Worm (Caenorhabditis elegans) whole organism, late embryonic: Measurements from ENCODE around the gene melo-3.
A peak's percentile ranks its signal among the peaks of the same experiment; 100 is the strongest.

ENCODE experiments used
- C38D4.7 ChIP-seq: fragments of 200-800 bp; sonication (Bioruptor generic); optimal IDR thresholded peaks from 2 replicates; lab custom pipeline; 2018; ENCODE audit warnings: mild to moderate bottlenecking, missing genetic modification characterization, moderate library complexity, missing compliant biosample characterization
- F13H6.1 ChIP-seq: sonication (generic microtip); optimal IDR thresholded peaks from 2 replicates; lab custom pipeline; 2016; ENCODE audit warnings: missing genetic modification characterization, missing compliant biosample characterization
- K09A11.1 ChIP-seq: sonication (generic microtip); optimal IDR thresholded peaks from 2 replicates; lab custom pipeline; 2017; ENCODE audit warnings: antibody characterized with exemption, mild to moderate bottlenecking, missing genetic modification characterization, missing compliant biosample characterization; ENCODE audit not compliant: insufficient read depth
- T23F11.4 ChIP-seq: fragments of 200-800 bp; sonication (Bioruptor generic); optimal IDR thresholded peaks from 2 replicates; lab custom pipeline; 2018; ENCODE audit warnings: mild to moderate bottlenecking, missing genetic modification characterization, missing compliant biosample characterization
- Y22D7AL.16 ChIP-seq: sonication (generic microtip); optimal IDR thresholded peaks from 2 replicates; lab custom pipeline; 2016; ENCODE audit warnings: missing genetic modification characterization, missing compliant biosample characterization
- ahr-1 ChIP-seq: sonication (generic microtip); optimal IDR thresholded peaks from 2 replicates; lab custom pipeline; 2016; ENCODE audit warnings: missing genetic modification characterization, missing compliant biosample characterization
- ama-1 ChIP-seq: fragments of 150-350 bp; optimal IDR thresholded peaks from 2 replicates; lab custom pipeline; 2014
- ceh-14 ChIP-seq: sonication (generic microtip); optimal IDR thresholded peaks from 2 replicates; lab custom pipeline; 2016; ENCODE audit warnings: missing genotype, missing genetic modification characterization, missing compliant biosample characterization
- ceh-19 ChIP-seq: fragments of 200-800 bp; sonication (Bioruptor generic); optimal IDR thresholded peaks from 2 replicates; lab custom pipeline; 2018; ENCODE audit warnings: mild to moderate bottlenecking, missing genetic modification characterization, missing compliant biosample characterization
- ceh-2 ChIP-seq: sonication (generic microtip); optimal IDR thresholded peaks from 2 replicates; lab custom pipeline; 2016; ENCODE audit warnings: missing genotype, missing genetic modification characterization, missing compliant biosample characterization
- ceh-22 ChIP-seq: sonication (generic microtip); optimal IDR thresholded peaks from 2 replicates; lab custom pipeline; 2017; ENCODE audit warnings: missing biosample characterization, missing genetic modification characterization
- ceh-24 ChIP-seq: sonication (generic microtip); optimal IDR thresholded peaks from 2 replicates; lab custom pipeline; 2016; ENCODE audit warnings: mild to moderate bottlenecking, missing genetic modification characterization, missing compliant biosample characterization
- ceh-34 ChIP-seq: sonication (generic microtip); optimal IDR thresholded peaks from 2 replicates; lab custom pipeline; 2016; ENCODE audit warnings: mild to moderate bottlenecking, missing genetic modification characterization, missing compliant biosample characterization
- ceh-45 ChIP-seq: fragments of 200-800 bp; sonication (Bioruptor generic); IDR thresholded peaks from 2 replicates; pipeline ENCODE4 v1.3.6; 2022; ENCODE audit warnings: missing genetic modification reagents, missing genetic modification characterization, missing compliant biosample characterization
- ceh-6 ChIP-seq: fragments of 200-800 bp; sonication (Bioruptor generic); optimal IDR thresholded peaks from 2 replicates; lab custom pipeline; 2018; ENCODE audit warnings: mild to moderate bottlenecking, missing genetic modification characterization, missing compliant biosample characterization
- che-1 ChIP-seq: sonication (generic microtip); optimal IDR thresholded peaks from 2 replicates; lab custom pipeline; 2016; ENCODE audit warnings: mild to moderate bottlenecking, missing genetic modification characterization, missing compliant biosample characterization
- dmd-4 ChIP-seq: sonication (generic microtip); optimal IDR thresholded peaks from 2 replicates; lab custom pipeline; 2016; ENCODE audit warnings: borderline replicate concordance, missing genetic modification characterization, missing compliant biosample characterization
- dve-1 ChIP-seq: sonication (generic microtip); optimal IDR thresholded peaks from 2 replicates; lab custom pipeline; 2017; ENCODE audit warnings: antibody characterized with exemption, mild to moderate bottlenecking, missing genetic modification characterization, missing compliant biosample characterization
- elt-2 ChIP-seq: sonication (generic microtip); optimal IDR thresholded peaks from 2 replicates; lab custom pipeline; 2016; ENCODE audit warnings: missing genetic modification reagents, missing genetic modification characterization, missing compliant biosample characterization
- ets-4 ChIP-seq: sonication (generic microtip); optimal IDR thresholded peaks from 2 replicates; lab custom pipeline; 2016; ENCODE audit warnings: missing genetic modification characterization, missing compliant biosample characterization
- fax-1 ChIP-seq: sonication (generic microtip); optimal IDR thresholded peaks from 2 replicates; lab custom pipeline; 2016; ENCODE audit warnings: missing genotype, missing genetic modification characterization, missing compliant biosample characterization
- fkh-10 ChIP-seq: fragments of 150-350 bp; optimal IDR thresholded peaks from 2 replicates; lab custom pipeline; 2014; ENCODE audit warnings: missing biosample characterization, missing genetic modification reagents, missing genetic modification characterization
- fkh-6 ChIP-seq: sonication (generic microtip); optimal IDR thresholded peaks from 2 replicates; lab custom pipeline; 2016; ENCODE audit warnings: missing genetic modification characterization, missing compliant biosample characterization
- gmeb-2 ChIP-seq: sonication (generic microtip); optimal IDR thresholded peaks from 2 replicates; lab custom pipeline; 2016; ENCODE audit warnings: missing genetic modification characterization, inconsistent platforms, missing compliant biosample characterization
- hlh-15 ChIP-seq: sonication (generic microtip); optimal IDR thresholded peaks from 2 replicates; lab custom pipeline; 2016; ENCODE audit warnings: missing genetic modification characterization, missing compliant biosample characterization
- hlh-30 ChIP-seq: sonication (generic microtip); optimal IDR thresholded peaks from 2 replicates; lab custom pipeline; 2017; ENCODE audit warnings: antibody characterized with exemption, missing genetic modification characterization, missing compliant biosample characterization; ENCODE audit not compliant: insufficient read depth
- hlh-8 ChIP-seq: sonication (generic microtip); optimal IDR thresholded peaks from 2 replicates; lab custom pipeline; 2016; ENCODE audit warnings: missing genotype, missing genetic modification characterization, missing compliant biosample characterization
- lim-6 ChIP-seq: sonication (generic microtip); optimal IDR thresholded peaks from 2 replicates; lab custom pipeline; 2016; ENCODE audit warnings: missing genetic modification characterization, missing compliant biosample characterization
- mec-3 ChIP-seq: sonication (generic microtip); optimal IDR thresholded peaks from 2 replicates; lab custom pipeline; 2016; ENCODE audit warnings: borderline replicate concordance, missing genetic modification characterization, missing compliant biosample characterization
- odd-2 ChIP-seq: sonication (generic microtip); optimal IDR thresholded peaks from 2 replicates; lab custom pipeline; 2017; ENCODE audit warnings: antibody characterized with exemption, mild to moderate bottlenecking, missing genetic modification characterization, missing compliant biosample characterization
- pax-1 ChIP-seq: fragments of 150-350 bp; optimal IDR thresholded peaks from 2 replicates; lab custom pipeline; 2014; ENCODE audit warnings: missing biosample characterization, missing genetic modification characterization
- tbx-2 ChIP-seq: sonication (generic microtip); optimal IDR thresholded peaks from 2 replicates; lab custom pipeline; 2016; ENCODE audit warnings: missing genetic modification characterization, missing compliant biosample characterization
- tbx-7 ChIP-seq: sonication (generic microtip); optimal IDR thresholded peaks from 2 replicates; lab custom pipeline; 2016; ENCODE audit warnings: missing genotype, missing genetic modification characterization, missing compliant biosample characterization
- ttx-3 ChIP-seq: sonication (generic microtip); optimal IDR thresholded peaks from 2 replicates; lab custom pipeline; 2016; ENCODE audit warnings: missing genetic modification reagents, missing genetic modification characterization, missing compliant biosample characterization
- unc-42 ChIP-seq: sonication (generic microtip); optimal IDR thresholded peaks from 2 replicates; lab custom pipeline; 2016; ENCODE audit warnings: missing genotype, missing genetic modification characterization, missing compliant biosample characterization
- unc-55 ChIP-seq: sonication (generic microtip); optimal IDR thresholded peaks from 2 replicates; lab custom pipeline; 2017; ENCODE audit warnings: missing biosample characterization, missing genetic modification reagents, missing genetic modification characterization
- unc-86 ChIP-seq: sonication (generic microtip); optimal IDR thresholded peaks from 2 replicates; lab custom pipeline; 2016; ENCODE audit warnings: missing genetic modification characterization, missing compliant biosample characterization
- zip-5 ChIP-seq: sonication (generic microtip); optimal IDR thresholded peaks from 2 replicates; lab custom pipeline; 2016; ENCODE audit warnings: missing genetic modification characterization, missing compliant biosample characterization

Gene melo-3

DNA sequence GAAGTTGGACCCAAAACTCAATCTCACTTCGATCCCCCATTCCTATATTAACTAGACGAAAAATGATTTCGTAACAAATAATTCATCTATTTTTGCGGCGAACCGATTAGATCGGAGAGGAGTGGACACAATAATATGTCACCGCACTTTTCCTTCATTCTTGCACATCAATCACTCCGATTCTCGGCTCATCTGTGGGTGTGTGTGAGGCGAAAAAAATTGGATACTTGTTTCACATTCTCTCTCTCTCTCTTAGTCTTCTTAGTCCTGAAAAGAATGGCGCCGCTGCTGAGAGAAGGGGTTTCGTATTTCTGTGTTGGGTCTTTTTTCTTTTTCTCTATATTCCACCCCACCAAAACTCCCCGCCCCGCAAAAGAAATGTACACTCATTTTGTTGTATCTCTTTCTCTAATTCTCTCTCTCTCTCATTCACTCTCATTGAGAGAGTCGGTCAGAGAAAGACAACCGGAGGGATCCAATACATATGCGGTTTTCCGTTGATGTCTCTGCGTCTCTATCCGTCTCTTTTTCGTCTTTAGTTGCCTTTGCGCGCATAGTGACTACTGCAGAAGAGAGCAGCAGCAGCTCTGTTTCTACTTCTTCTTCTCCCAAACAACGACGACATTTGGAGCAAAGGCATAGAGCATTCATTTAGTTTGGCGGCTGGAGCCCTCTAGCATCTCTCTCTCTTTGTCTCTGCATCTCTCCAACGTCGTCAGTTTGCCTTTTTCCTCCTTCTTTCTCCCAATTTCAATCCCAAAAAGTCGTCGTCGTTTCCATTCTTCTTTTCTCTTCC lies 34.5 kb upstream of the melo-3 start, which contains the start of gene unc-76 (continued):
- no peak for TF ChIP-seq C38D4.7 (GFP tag; lab: Kevin White, UChicago)
- TF ChIP-seq gmeb-2 (tag; lab: Kevin White, UChicago) = no peak
- no peak for TF ChIP-seq T23F11.4 (GFP tag; lab: Kevin White, UChicago)
- TF ChIP-seq ceh-45 (GFP tag; lab: Robert Waterston, UW) = no peak
- no peak for TF ChIP-seq ahr-1
- TF ChIP-seq mec-3 = no peak
- peak; percentile 18 for TF ChIP-seq unc-86 (tag; lab: Kevin White, UChicago)
- TF ChIP-seq fkh-6 = peak; percentile 6
- peak; percentile 52 for TF ChIP-seq F13H6.1
- no peak for TF ChIP-seq ceh-19 (GFP tag; lab: Kevin White, UChicago)
- TF ChIP-seq K09A11.1 (tag; lab: Kevin White, UChicago) = peak; percentile 3
- TF ChIP-seq zip-5 = no peak
- no peak for TF ChIP-seq ceh-22 (tag; lab: Kevin White, UChicago)
- peak; percentile 28 for TF ChIP-seq hlh-30 (tag; lab: Kevin White, UChicago)
- TF ChIP-seq hlh-8 (tag; lab: Kevin White, UChicago) = peak; percentile 67
- TF ChIP-seq unc-55 (GFP tag; lab: Kevin White, UChicago) = peak; percentile 89
- peak; percentile 60 for TF ChIP-seq ceh-2
- TF ChIP-seq, all 69 proteins: peak for 26

ce11 chrV:15069435-15069985 lies 32.8 kb upstream of the melo-3 start:
- peak; percentile 73 for TF ChIP-seq unc-42 (tag; lab: Kevin White, UChicago)
- TF ChIP-seq hlh-30 (tag; lab: Kevin White, UChicago) = no peak

ce11 chrV:15068378-15068777 lies 31.7 kb upstream of the melo-3 start, which contains the start of gene dnj-3:
dnj-3 (plus strand) TSS chrV:15068678.
- TF ChIP-seq hlh-15 (tag; lab: Kevin White, UChicago) = no peak
- no peak for TF ChIP-seq dmd-4 (tag; lab: Kevin White, UChicago)
- TF ChIP-seq odd-2 (tag; lab: Kevin White, UChicago) = no peak
- TF ChIP-seq che-1 (tag; lab: Kevin White, UChicago) = no peak
- TF ChIP-seq unc-42 (tag; lab: Kevin White, UChicago) = no peak
- TF ChIP-seq ceh-6 (GFP tag; lab: Kevin White, UChicago) = no peak
- no peak for TF ChIP-seq ceh-45 (GFP tag; lab: Robert Waterston, UW)
- TF ChIP-seq zip-5 = no peak
- TF ChIP-seq ceh-34 = no peak
- TF ChIP-seq pax-1 (tag; lab: Kevin White, UChicago) = no peak
- TF ChIP-seq ceh-24 (tag; lab: Kevin White, UChicago) = no peak
- TF ChIP-seq ceh-14 (tag; lab: Kevin White, UChicago) = no peak
- TF ChIP-seq fkh-10 (GFP tag; lab: Kevin White, UChicago) = no peak
- TF ChIP-seq Y22D7AL.16 (tag; lab: Kevin White, UChicago) = no peak
- no peak for TF ChIP-seq tbx-2 (tag; lab: Kevin White, UChicago)
- no peak for TF ChIP-seq lim-6

- no peak for TF ChIP-seq elt-2 (tag; lab: Kevin White, UChicago)
- TF ChIP-seq dmd-4 (tag; lab: Kevin White, UChicago) = no peak
- TF ChIP-seq ceh-2 = no peak
- TF ChIP-seq ets-4 (tag; lab: Kevin White, UChicago) = no peak
- no peak for TF ChIP-seq ama-1 (lab: Kevin White, UChicago)
- TF ChIP-seq fax-1 (tag; lab: Kevin White, UChicago) = no peak
- no peak for TF ChIP-seq ahr-1
- no peak for TF ChIP-seq odd-2 (tag; lab: Kevin White, UChicago)
- no peak for TF ChIP-seq dve-1 (tag; lab: Kevin White, UChicago)
- no peak for TF ChIP-seq ttx-3 (tag; lab: Kevin White, UChicago)
- TF ChIP-seq ceh-45 (GFP tag; lab: Robert Waterston, UW) = no peak
- TF ChIP-seq T23F11.4 (GFP tag; lab: Kevin White, UChicago) = no peak
- no peak for TF ChIP-seq fkh-10 (GFP tag; lab: Kevin White, UChicago)
- TF ChIP-seq tbx-7 (tag; lab: Kevin White, UChicago) = no peak
- no peak for TF ChIP-seq tbx-2 (tag; lab: Kevin White, UChicago)
Observed at ce11 chrV:15067165-15067564, 30.5 kb upstream of the melo-3 start, which contains the start of gene C25D7.10. C25D7.10 (plus strand) TSS chrV:15067465.
